Fruit fly (Drosophila melanogaster) whole organism, wandering third instar larva: Measurements from ENCODE around the gene Idh3a.

ENCODE experiments used
- CG9705 ChIP-seq: fragments of 200-800 bp; sonication (Bioruptor generic); optimal IDR thresholded peaks from 2 replicates; lab custom pipeline; 2018; ENCODE audit warnings: missing biosample characterization, mild to moderate bottlenecking, missing genetic modification characterization
- Dif ChIP-seq: fragments of 200-275, 200-300 bp; sonication (Bioruptor generic); optimal IDR thresholded peaks from 2 replicates; lab custom pipeline; 2018; ENCODE audit warnings: missing biosample characterization, missing genetic modification characterization; ENCODE audit not compliant: partially characterized antibody
- GATAd ChIP-seq: sonication (Bioruptor generic); optimal IDR thresholded peaks from 2 replicates; lab custom pipeline; 2016; ENCODE audit warnings: missing biosample characterization, missing genetic modification characterization
- Hnf4 ChIP-seq: fragments of 200-800 bp; sonication (Bioruptor generic); optimal IDR thresholded peaks from 2 replicates; lab custom pipeline; 2016; ENCODE audit warnings: missing biosample characterization, mild to moderate bottlenecking, missing genetic modification characterization
- Hr83 ChIP-seq: fragments of 200-300 bp; sonication (Bioruptor generic); optimal IDR thresholded peaks from 2 replicates; lab custom pipeline; 2016; ENCODE audit warnings: missing biosample characterization, mild to moderate bottlenecking, missing genetic modification characterization, moderate library complexity; ENCODE audit not compliant: poor library complexity, severe bottlenecking
- Mio ChIP-seq: sonication (Bioruptor generic); optimal IDR thresholded peaks from 2 replicates; lab custom pipeline; 2016; ENCODE audit warnings: missing biosample characterization, missing genetic modification characterization
- Myc ChIP-seq: fragments of >200 bp; optimal IDR thresholded peaks from 2 replicates; lab custom pipeline; 2017
- br ChIP-seq: fragments of 200-800 bp; sonication (Bioruptor generic); optimal IDR thresholded peaks from 2 replicates; lab custom pipeline; 2016; ENCODE audit warnings: missing biosample characterization, missing genetic modification characterization
- dmrt93B ChIP-seq: fragments of 200-800 bp; sonication (Bioruptor generic); optimal IDR thresholded peaks from 2 replicates; lab custom pipeline; 2018; ENCODE audit warnings: missing biosample characterization, mild to moderate bottlenecking, missing genetic modification characterization
- fru ChIP-seq: fragments of 200-800 bp; sonication (Bioruptor generic); optimal IDR thresholded peaks from 3 replicates; lab custom pipeline; 2016; ENCODE audit warnings: missing biosample characterization, mild to moderate bottlenecking, missing genetic modification characterization
- psq ChIP-seq: fragments of 200-800 bp; sonication (Bioruptor generic); optimal IDR thresholded peaks from 3 replicates; lab custom pipeline; 2017; ENCODE audit warnings: missing biosample characterization, mild to moderate bottlenecking, missing genetic modification characterization, moderate library complexity
- rgr ChIP-seq: fragments of 200-800 bp; sonication (Bioruptor generic); optimal IDR thresholded peaks from 3 replicates; lab custom pipeline; 2016; ENCODE audit warnings: missing biosample characterization, mild to moderate bottlenecking, missing genetic modification characterization
- tai ChIP-seq: sonication (Bioruptor generic); optimal IDR thresholded peaks from 2 replicates; lab custom pipeline; 2016; ENCODE audit warnings: missing biosample characterization, missing genetic modification characterization
- usp ChIP-seq: fragments of >200 bp; optimal IDR thresholded peaks from 2 replicates; lab custom pipeline; 2017; ENCODE audit warnings: missing biosample characterization, missing genetic modification characterization

- TF ChIP-seq Hnf4, result no peak
- TF ChIP-seq br (GFP tag; lab: Kevin White, UChicago), result no peak
- no peak for TF ChIP-seq tai (GFP tag; lab: Kevin White, UChicago)
- TF ChIP-seq usp, result no peak
- TF ChIP-seq Dif (GFP tag; lab: Kevin White, UChicago), result no peak
- no peak for TF ChIP-seq Hr83 (GFP tag; lab: Kevin White, UChicago)
- TF ChIP-seq rgr, result no peak
- no peak for TF ChIP-seq Myc
- no peak for TF ChIP-seq psq (GFP tag; lab: Kevin White, UChicago)
- TF ChIP-seq fru (GFP tag; lab: Kevin White, UChicago), result no peak
- no peak for TF ChIP-seq CG9705 (GFP tag; lab: Kevin White, UChicago)
- TF ChIP-seq dmrt93B (GFP tag; lab: Kevin White, UChicago), result no peak
- no peak for TF ChIP-seq GATAd (GFP tag; lab: Kevin White, UChicago)
- no peak for TF ChIP-seq Mio (GFP tag; lab: Kevin White, UChicago)
Measured at dm6 chrX:19480544-19481127, 41.0 kb downstream of the Idh3a start.
